Worm (Caenorhabditis elegans) whole organism, L2 larva: ENCODE data around the gene clec-198.

Experiments
- ama-1 ChIP-seq: fragments of 150-350 bp; optimal IDR thresholded peaks from 2 replicates; lab custom pipeline; 2018; ENCODE audit warnings: inconsistent platforms
- elt-1 ChIP-seq: fragments of 150-350 bp; optimal IDR thresholded peaks from 2 replicates; lab custom pipeline; 2014; ENCODE audit warnings: missing biosample characterization, missing genetic modification characterization
- lsy-2 ChIP-seq, 2 experiments: fragments of 150-350 bp in 1 of 2; sonication (generic microtip) in 1 of 2; optimal IDR thresholded peaks; 2 replicates each; lab custom pipeline; 2014 to 2017; ENCODE audit warnings: missing biosample characterization in 2 of 2, missing genetic modification characterization in 2 of 2
- mab-5 ChIP-seq: fragments of 150-350 bp; optimal IDR thresholded peaks from 2 replicates; lab custom pipeline; 2014; ENCODE audit warnings: missing biosample characterization, missing genetic modification characterization
- snpc-4 ChIP-seq: fragments of 150-350 bp; optimal IDR thresholded peaks from 2 replicates; lab custom pipeline; 2014; ENCODE audit warnings: missing biosample characterization, missing genetic modification characterization
- unc-62 ChIP-seq: fragments of 150-350 bp; optimal IDR thresholded peaks from 2 replicates; lab custom pipeline; 2014; ENCODE audit warnings: missing biosample characterization, missing genetic modification reagents, missing genetic modification characterization
- zag-1 ChIP-seq: fragments of 150-350 bp; optimal IDR thresholded peaks from 2 replicates; lab custom pipeline; 2014; ENCODE audit warnings: missing biosample characterization, missing genetic modification characterization
- ztf-11 ChIP-seq: sonication (generic microtip); optimal IDR thresholded peaks from 2 replicates; lab custom pipeline; 2017; ENCODE audit warnings: missing biosample characterization, missing genetic modification characterization

ce11 chrIV:17342179-17342578, 4.8 kb upstream of the clec-198 start, which contains the start of gene C49C3.9:
- TF ChIP-seq snpc-4 (no peak), zag-1 (tag; lab: Kevin White, UChicago) (no peak), elt-1 (tag; lab: Kevin White, UChicago) (no peak), unc-62 (GFP tag; lab: Kevin White, UChicago) (no peak), lsy-2 (tag; optimal IDR thresholded peaks at IDR 0.05; lab: Kevin White, UChicago) (no peak), ztf-11 (tag; lab: Kevin White, UChicago) (no peak), ama-1 (no peak), mab-5 (tag; lab: Kevin White, UChicago) (no peak)
